Fruit fly (Drosophila melanogaster) whole organism, embryonic: ENCODE measurements around the gene alpha-Est7.

Experiments
- Abd-B ChIP-seq: fragments of 200-800 bp; sonication (Bioruptor generic); optimal IDR thresholded peaks from 2 replicates; lab custom pipeline; 2018; ENCODE audit warnings: missing biosample characterization, mild to moderate bottlenecking, missing genetic modification characterization, moderate library complexity
- CG10366 ChIP-seq: fragments of 200-800 bp; sonication (Bioruptor generic); IDR thresholded peaks from 2 replicates; pipeline ENCODE4 v1.3.6; 2022; ENCODE audit warnings: missing biosample characterization, missing genetic modification characterization
- CG11093 ChIP-seq: fragments of 200-800 bp; sonication (Bioruptor generic); IDR thresholded peaks from 3 replicates; pipeline ENCODE4 v1.3.6; 2022; ENCODE audit warnings: missing biosample characterization, missing genetic modification characterization
- CG11560 ChIP-seq: fragments of 200-800 bp; sonication (Bioruptor generic); IDR thresholded peaks from 3 replicates; pipeline ENCODE4 v1.3.6; 2022; ENCODE audit warnings: missing biosample characterization, missing genetic modification characterization
- CG11723 ChIP-seq: fragments of 200-800 bp; sonication (Bioruptor generic); optimal IDR thresholded peaks from 2 replicates; lab custom pipeline; 2017; ENCODE audit warnings: missing biosample characterization, mild to moderate bottlenecking, missing genetic modification characterization
- CG12391 ChIP-seq: fragments of 200-800 bp; sonication (Bioruptor generic); optimal IDR thresholded peaks from 3 replicates; lab custom pipeline; 2018; ENCODE audit warnings: missing biosample characterization, mild to moderate bottlenecking, missing genetic modification characterization, moderate library complexity
- CG18476 ChIP-seq: fragments of 200-800 bp; sonication (Bioruptor generic); optimal IDR thresholded peaks from 2 replicates; lab custom pipeline; 2016; ENCODE audit warnings: missing biosample characterization, mild to moderate bottlenecking, missing genetic modification characterization
- CG3163 ChIP-seq: fragments of 200-800 bp; sonication (Bioruptor generic); optimal IDR thresholded peaks from 3 replicates; lab custom pipeline; 2016; ENCODE audit warnings: missing biosample characterization, missing genetic modification characterization
- CG34376 ChIP-seq: fragments of 200-800 bp; sonication (Bioruptor generic); optimal IDR thresholded peaks from 2 replicates; lab custom pipeline; 2018; ENCODE audit warnings: missing biosample characterization, mild to moderate bottlenecking, missing genetic modification characterization
- CG34422 ChIP-seq: fragments of 200-800 bp; sonication (Bioruptor generic); IDR thresholded peaks from 3 replicates; pipeline ENCODE4 v1.3.6; 2022; ENCODE audit warnings: missing biosample characterization, missing genetic modification characterization
- CG3847 ChIP-seq: fragments of 200-800 bp; sonication (Bioruptor generic); IDR thresholded peaks from 2 replicates; pipeline ENCODE4 v1.3.6; 2022; ENCODE audit warnings: missing biosample characterization, missing genetic modification characterization
- CG4328 ChIP-seq: fragments of 200-800 bp; sonication (Bioruptor generic); optimal IDR thresholded peaks from 3 replicates; lab custom pipeline; 2017; ENCODE audit warnings: missing biosample characterization, missing genetic modification reagents, missing genetic modification characterization
- CG43689 ChIP-seq: fragments of 200-800 bp; sonication (Bioruptor generic); IDR thresholded peaks from 2 replicates; pipeline ENCODE4 v1.3.6; 2022; ENCODE audit warnings: missing biosample characterization, missing genetic modification characterization
- CG4617 ChIP-seq: fragments of 200-800 bp; sonication (Bioruptor generic); optimal IDR thresholded peaks from 3 replicates; lab custom pipeline; 2016; ENCODE audit warnings: missing biosample characterization, missing genetic modification characterization, borderline replicate concordance
- CG4820 ChIP-seq: fragments of 200-800 bp; sonication (Bioruptor generic); optimal IDR thresholded peaks from 3 replicates; lab custom pipeline; 2016; ENCODE audit warnings: missing biosample characterization, missing genetic modification characterization
- CG4854 ChIP-seq: fragments of 200-800 bp; sonication (Bioruptor generic); optimal IDR thresholded peaks from 2 replicates; lab custom pipeline; 2016; ENCODE audit warnings: missing biosample characterization, missing genetic modification characterization, inconsistent platforms
- CG5245 ChIP-seq: fragments of 200-800 bp; sonication (Bioruptor generic); optimal IDR thresholded peaks from 3 replicates; lab custom pipeline; 2016; ENCODE audit warnings: missing biosample characterization, missing genetic modification characterization
- CG6791 ChIP-seq: fragments of 200-800 bp; sonication (Bioruptor generic); IDR thresholded peaks from 3 replicates; pipeline ENCODE4 v1.3.6; 2022; ENCODE audit warnings: missing biosample characterization, missing genetic modification characterization; ENCODE audit not compliant: partially characterized antibody
- CG6854 ChIP-seq: fragments of 200-800 bp; sonication (Bioruptor generic); optimal IDR thresholded peaks from 3 replicates; lab custom pipeline; 2017; ENCODE audit warnings: missing biosample characterization, mild to moderate bottlenecking, missing genetic modification characterization
- CG8089 ChIP-seq: fragments of 200-800 bp; sonication (Bioruptor generic); optimal IDR thresholded peaks from 3 replicates; lab custom pipeline; 2016; ENCODE audit warnings: missing biosample characterization, missing genetic modification characterization
- CG9215 ChIP-seq: fragments of 200-800 bp; sonication (Bioruptor generic); IDR thresholded peaks from 2 replicates; pipeline ENCODE4 v1.3.6; 2022; ENCODE audit warnings: missing biosample characterization, missing genetic modification characterization
- Dbx ChIP-seq: fragments of 200-800 bp; sonication (Bioruptor generic); IDR thresholded peaks from 3 replicates; pipeline ENCODE4 v1.3.6; 2022; ENCODE audit warnings: missing biosample characterization, missing genetic modification characterization
- Dp ChIP-seq: fragments of 200-800 bp; sonication (Bioruptor generic); optimal IDR thresholded peaks from 2 replicates; lab custom pipeline; 2018; ENCODE audit warnings: missing biosample characterization, mild to moderate bottlenecking, missing genetic modification characterization, moderate library complexity
- E2f1 ChIP-seq: fragments of 200-800 bp; sonication (Bioruptor generic); IDR thresholded peaks from 2 replicates; pipeline ENCODE4 v1.3.6; 2022; ENCODE audit warnings: missing biosample characterization, missing genetic modification characterization
- Gsc ChIP-seq: fragments of 200-800 bp; sonication (Bioruptor generic); IDR thresholded peaks from 2 replicates; pipeline ENCODE4 v1.3.6; 2022; ENCODE audit warnings: missing biosample characterization, missing genetic modification characterization
- HHEX ChIP-seq: fragments of 200-800 bp; sonication (Bioruptor generic); optimal IDR thresholded peaks from 3 replicates; lab custom pipeline; 2017; ENCODE audit warnings: missing biosample characterization, mild to moderate bottlenecking, missing genetic modification characterization, missing genetic modification reagents
- HLHmδ ChIP-seq: fragments of 200-800 bp; sonication (Bioruptor generic); optimal IDR thresholded peaks from 2 replicates; lab custom pipeline; 2018; ENCODE audit warnings: missing biosample characterization, mild to moderate bottlenecking, missing genetic modification characterization, moderate library complexity
- Hmr ChIP-seq: fragments of 200-800 bp; sonication (Bioruptor generic); optimal IDR thresholded peaks from 3 replicates; lab custom pipeline; 2017; ENCODE audit warnings: mild to moderate bottlenecking, missing biosample characterization, missing genetic modification reagents, missing genetic modification characterization
- Ptx1 ChIP-seq: fragments of 200-800 bp; sonication (Bioruptor generic); IDR thresholded peaks from 2 replicates; pipeline ENCODE4 v1.3.6; 2022; ENCODE audit warnings: missing biosample characterization, missing genetic modification characterization
- Side ChIP-seq: fragments of 200-800 bp; sonication (Bioruptor generic); optimal IDR thresholded peaks from 2 replicates; lab custom pipeline; 2016; ENCODE audit warnings: missing biosample characterization, missing genetic modification characterization
- Spps ChIP-seq: fragments of 200-800 bp; sonication (Bioruptor generic); optimal IDR thresholded peaks from 2 replicates; lab custom pipeline; 2018; ENCODE audit warnings: missing biosample characterization, mild to moderate bottlenecking, missing genetic modification characterization
- al ChIP-seq: fragments of 200-800 bp; sonication (Bioruptor generic); IDR thresholded peaks from 2 replicates; pipeline ENCODE4 v1.3.6; 2022; ENCODE audit warnings: missing biosample characterization, missing genetic modification characterization
- bab2 ChIP-seq: fragments of 200-800 bp; sonication (Bioruptor generic); optimal IDR thresholded peaks from 2 replicates; lab custom pipeline; 2016; ENCODE audit warnings: missing biosample characterization, missing genetic modification characterization
- bbx ChIP-seq: fragments of 200-800 bp; sonication (Bioruptor generic); IDR thresholded peaks from 2 replicates; pipeline ENCODE4 v1.3.6; 2022; ENCODE audit warnings: missing biosample characterization, missing genetic modification characterization; ENCODE audit not compliant: partially characterized antibody
- cg ChIP-seq: fragments of 200-800 bp; sonication (Bioruptor generic); optimal IDR thresholded peaks from 3 replicates; lab custom pipeline; 2019; ENCODE audit warnings: missing biosample characterization, mild to moderate bottlenecking, missing genetic modification characterization, moderate library complexity
- corto ChIP-seq: fragments of 200-800 bp; sonication (Bioruptor generic); optimal IDR thresholded peaks from 2 replicates; lab custom pipeline; 2016; ENCODE audit warnings: missing biosample characterization, mild to moderate bottlenecking, missing genetic modification characterization, moderate library complexity
- danr ChIP-seq: fragments of 200-800 bp; sonication (Bioruptor generic); IDR thresholded peaks from 2 replicates; pipeline ENCODE4 v1.3.6; 2022; ENCODE audit warnings: missing biosample characterization, missing genetic modification characterization
- disco-r ChIP-seq: fragments of 200-800 bp; sonication (Bioruptor generic); optimal IDR thresholded peaks from 2 replicates; lab custom pipeline; 2016; ENCODE audit warnings: missing biosample characterization, missing genetic modification characterization
- fd102C ChIP-seq: fragments of 200-800 bp; sonication (Bioruptor generic); optimal IDR thresholded peaks from 2 replicates; lab custom pipeline; 2018; ENCODE audit warnings: missing biosample characterization, mild to moderate bottlenecking, missing genetic modification characterization, moderate library complexity
- insv ChIP-seq, 2 experiments: fragments of 200-800 bp; sonication (Bioruptor generic); optimal IDR thresholded peaks; 3 replicates each; lab custom pipeline; 2016 to 2018; ENCODE audit warnings: missing biosample characterization in 2 of 2, missing genetic modification characterization in 2 of 2
- lola ChIP-seq, 3 experiments: fragments of >200 bp in 2 of 3; fragments of 200-800 bp in 1 of 3; sonication (Bioruptor generic) in 1 of 3; optimal IDR thresholded peaks; 2 replicates each; lab custom pipeline; 2017 to 2019; ENCODE audit warnings: missing biosample characterization in 3 of 3, missing genetic modification characterization in 3 of 3, mild to moderate bottlenecking in 1 of 3, moderate library complexity in 1 of 3
- nau ChIP-seq: fragments of 200-800 bp; sonication (Bioruptor generic); optimal IDR thresholded peaks from 3 replicates; lab custom pipeline; 2017; ENCODE audit warnings: missing biosample characterization, mild to moderate bottlenecking, missing genetic modification characterization, missing genetic modification reagents
- oc ChIP-seq: fragments of 200-800 bp; sonication (Bioruptor generic); optimal IDR thresholded peaks from 2 replicates; lab custom pipeline; 2018; ENCODE audit warnings: missing biosample characterization, mild to moderate bottlenecking, missing genetic modification characterization, moderate library complexity
- phol ChIP-seq: fragments of 200-800 bp; sonication (Bioruptor generic); optimal IDR thresholded peaks from 3 replicates; lab custom pipeline; 2018; ENCODE audit warnings: missing biosample characterization, mild to moderate bottlenecking, missing genetic modification characterization, moderate library complexity
- rib ChIP-seq: fragments of 200-800 bp; sonication (Bioruptor generic); IDR thresholded peaks from 2 replicates; pipeline ENCODE4 v1.3.6; 2022; ENCODE audit warnings: missing biosample characterization, missing genetic modification characterization
- slbo ChIP-seq: fragments of 200-800 bp; sonication (Bioruptor generic); IDR thresholded peaks from 2 replicates; pipeline ENCODE4 v1.3.6; 2022; ENCODE audit warnings: missing biosample characterization, missing genetic modification characterization
- sna ChIP-seq: fragments of 200-800 bp; sonication (Bioruptor generic); IDR thresholded peaks from 2 replicates; pipeline ENCODE4 v1.3.6; 2022; ENCODE audit warnings: missing biosample characterization, missing genetic modification characterization; ENCODE audit not compliant: partially characterized antibody
- twi ChIP-seq: fragments of 200-800 bp; optimal IDR thresholded peaks from 2 replicates; lab custom pipeline; 2019; ENCODE audit warnings: missing biosample characterization, mild to moderate bottlenecking, missing genetic modification characterization, moderate library complexity
- unc-4 ChIP-seq: fragments of 200-800 bp; sonication (Bioruptor generic); IDR thresholded peaks from 2 replicates; pipeline ENCODE4 v1.3.6; 2022; ENCODE audit warnings: missing biosample characterization, missing genetic modification characterization; ENCODE audit not compliant: partially characterized antibody

alpha-Est7 gene

DNA sequence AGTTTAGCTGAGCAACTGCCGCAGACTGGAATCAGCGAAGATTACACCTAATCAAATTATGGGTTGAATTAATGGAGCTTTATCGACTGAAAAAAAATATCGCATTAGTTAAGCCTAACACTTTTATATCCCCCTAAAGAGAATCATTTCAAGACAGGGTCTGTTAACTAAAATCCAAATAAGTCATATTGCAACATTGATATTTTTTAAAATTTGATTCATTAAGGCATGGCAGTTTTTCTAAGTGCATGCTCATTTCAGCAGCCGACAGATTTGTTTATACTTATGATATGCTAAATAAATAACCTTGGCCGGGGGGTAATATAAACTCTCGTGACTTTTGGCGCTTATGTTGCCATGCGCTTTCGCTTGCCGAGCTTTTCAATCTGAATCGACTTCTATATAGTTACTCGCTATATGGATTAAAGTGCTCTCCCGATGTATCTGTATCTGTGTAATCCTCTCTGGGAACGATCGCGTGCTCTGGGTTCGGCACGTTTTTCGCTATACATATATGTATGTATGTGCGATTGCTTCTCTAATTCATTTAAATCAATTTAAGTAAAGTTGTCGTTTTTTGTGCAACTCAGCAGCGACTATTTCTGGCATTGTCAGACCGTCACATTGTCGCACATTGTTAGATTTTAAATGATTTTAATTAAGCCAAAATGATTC, 17.1 kb downstream of the alpha-Est7 start (continued):
- peak; percentile 32 for TF ChIP-seq CG4617 (GFP tag; lab: Kevin White, UChicago)
- TF ChIP-seq CG10366 (GFP tag; lab: Robert Waterston, UW), result peak; percentile 74
- TF ChIP-seq Side (GFP tag; lab: Kevin White, UChicago), result peak; percentile 88
- TF ChIP-seq unc-4 (GFP tag; lab: Robert Waterston, UW), result no peak
- TF ChIP-seq Dbx (GFP tag; lab: Robert Waterston, UW), result peak; percentile 95
- TF ChIP-seq fd102C (GFP tag; lab: Kevin White, UChicago), result no peak
- no peak for TF ChIP-seq oc (tag; lab: Kevin White, UChicago)
- TF ChIP-seq phol (tag; lab: Kevin White, UChicago), result peak; percentile 33
- TF ChIP-seq CG18476 (GFP tag; lab: Kevin White, UChicago), result peak; percentile 69
- peak; percentile 89 for TF ChIP-seq bab2
- peak; percentile 69 for TF ChIP-seq E2f1 (GFP tag; lab: Robert Waterston, UW)
- TF ChIP-seq Hmr (GFP tag; lab: Kevin White, UChicago), result peak; percentile 95
- TF ChIP-seq CG5245, result peak; percentile 49
- TF ChIP-seq al (GFP tag; lab: Robert Waterston, UW), result peak; percentile 93
- TF ChIP-seq CG11560 (tag; lab: Robert Waterston, UW), result no peak; the same call in 1 of the 3 replicates
- peak; percentile 59 for TF ChIP-seq disco-r (GFP tag; lab: Kevin White, UChicago)
- peak; percentile 72 for TF ChIP-seq CG6854 (GFP tag; lab: Kevin White, UChicago)
- no peak for TF ChIP-seq Spps (tag; lab: Kevin White, UChicago)
- peak; percentile 78 for TF ChIP-seq CG9215
- TF ChIP-seq CG34422, result peak; percentile 67; the same call in 2 of the 3 replicates
- peak; percentile 29 for TF ChIP-seq CG4820 (GFP tag; lab: Kevin White, UChicago)
- no peak for TF ChIP-seq Dp (GFP tag; lab: Kevin White, UChicago)
- peak; percentile 21; the same call in 1 of the 3 replicates for TF ChIP-seq CG11093
- TF ChIP-seq CG11723, result peak; percentile 23
- TF ChIP-seq HLHmδ, result no peak
- peak; percentile 97 for TF ChIP-seq slbo (GFP tag; lab: Robert Waterston, UW)
- peak; percentile 69 for TF ChIP-seq nau (GFP tag; lab: Kevin White, UChicago)
- peak; percentile 79 for TF ChIP-seq Ptx1
- TF ChIP-seq danr, result 0 out of 2 replicates have a peak, but pooled peaks have one; percentile 45
- TF ChIP-seq CG43689, result peak; percentile 66
- TF ChIP-seq CG8089 (GFP tag; lab: Kevin White, UChicago), result peak; percentile 55
- no peak for TF ChIP-seq corto (GFP tag; lab: Kevin White, UChicago)
- peak; percentile 76 for TF ChIP-seq CG12391 (tag; lab: Kevin White, UChicago)
- TF ChIP-seq CG4854, result peak; percentile 83
- peak; percentile 89 for TF ChIP-seq HHEX (GFP tag; lab: Kevin White, UChicago)
- TF ChIP-seq Abd-B (GFP tag; lab: Kevin White, UChicago), result peak; percentile 66
- TF ChIP-seq sna (GFP tag; lab: Robert Waterston, UW), result no peak
- peak; percentile 91 for TF ChIP-seq rib (GFP tag; lab: Robert Waterston, UW)
- peak; percentile 26 for TF ChIP-seq CG4328
- peak; percentile 93 for TF ChIP-seq CG3847 (GFP tag; lab: Robert Waterston, UW)
- TF ChIP-seq CG34376 (GFP tag; lab: Kevin White, UChicago), result peak; percentile 60
- no peak for TF ChIP-seq insv (GFP tag; optimal IDR thresholded peaks at IDR 0.05; lab: Kevin White, UChicago)
- peak; percentile 56 for TF ChIP-seq CG3163
- no peak for TF ChIP-seq cg (GFP tag; lab: Kevin White, UChicago)
- no peak for TF ChIP-seq bbx (GFP tag; lab: Robert Waterston, UW)
- TF ChIP-seq Gsc (GFP tag; lab: Robert Waterston, UW), result no peak
- no peak for TF ChIP-seq CG6791 (GFP tag; lab: Robert Waterston, UW)
- no peak for TF ChIP-seq lola (GFP tag; optimal IDR thresholded peaks at IDR 0.05; lab: Kevin White, UChicago)
- no peak for TF ChIP-seq twi
